Fruit fly (Drosophila melanogaster) whole organism, embryonic: ENCODE data around the gene ND-B16.6.

Experiments
- Atf6 ChIP-seq: fragments of 200-800 bp; sonication (Bioruptor generic); IDR thresholded peaks from 2 replicates; pipeline ENCODE4 v1.3.6; 2022; ENCODE audit warnings: missing biosample characterization, missing genetic modification characterization
- Awh ChIP-seq: fragments of 200-800 bp; sonication (Bioruptor generic); IDR thresholded peaks from 2 replicates; pipeline ENCODE4, ENCODE4 v1.3.6; 2022; ENCODE audit warnings: missing biosample characterization, missing genetic modification characterization
- CG10147 ChIP-seq: fragments of 200-800 bp; sonication (Bioruptor generic); optimal IDR thresholded peaks from 2 replicates; lab custom pipeline; 2019; ENCODE audit warnings: missing biosample characterization, mild to moderate bottlenecking, missing genetic modification characterization, moderate library complexity
- CG10543 ChIP-seq: fragments of 200-800 bp; sonication (Bioruptor generic); optimal IDR thresholded peaks from 3 replicates; lab custom pipeline; 2017; ENCODE audit warnings: missing biosample characterization, mild to moderate bottlenecking, missing genetic modification characterization, moderate library complexity
- CG11247 ChIP-seq: fragments of 200-800 bp; sonication (Bioruptor generic); IDR thresholded peaks from 2 replicates; pipeline ENCODE4 v1.3.6; 2022; ENCODE audit warnings: missing biosample characterization, missing genetic modification characterization
- CG11696 ChIP-seq: fragments of 200-800 bp; sonication (Bioruptor generic); IDR thresholded peaks from 2 replicates; pipeline ENCODE4 v1.3.6; 2022; ENCODE audit warnings: missing biosample characterization, missing genetic modification characterization
- CG12104 ChIP-seq: fragments of 200-800 bp; sonication (Bioruptor generic); optimal IDR thresholded peaks from 3 replicates; lab custom pipeline; 2016; ENCODE audit warnings: missing biosample characterization, missing genetic modification characterization
- CG12659 ChIP-seq: fragments of 200-800 bp; sonication (Bioruptor generic); optimal IDR thresholded peaks from 3 replicates; lab custom pipeline; 2017; ENCODE audit warnings: mild to moderate bottlenecking, missing biosample characterization, missing genetic modification reagents, missing genetic modification characterization
- CG15011 ChIP-seq: fragments of 200-800 bp; sonication (Bioruptor generic); optimal IDR thresholded peaks from 3 replicates; lab custom pipeline; 2018; ENCODE audit warnings: missing biosample characterization, mild to moderate bottlenecking, missing genetic modification characterization
- CG15073 ChIP-seq: fragments of 200-800 bp; sonication (Bioruptor generic); optimal IDR thresholded peaks from 2 replicates; lab custom pipeline; 2016; ENCODE audit warnings: missing biosample characterization, missing genetic modification characterization
- CG15269 ChIP-seq: fragments of 200-800 bp; sonication (Bioruptor generic); optimal IDR thresholded peaks from 2 replicates; lab custom pipeline; 2018; ENCODE audit warnings: missing biosample characterization, mild to moderate bottlenecking, missing genetic modification characterization, moderate library complexity
- CG1647 ChIP-seq: fragments of 200-800 bp; sonication (Bioruptor generic); optimal IDR thresholded peaks from 3 replicates; lab custom pipeline; 2016; ENCODE audit warnings: missing biosample characterization, missing genetic modification characterization
- CG1792 ChIP-seq: fragments of 200-800 bp; sonication (Bioruptor generic); optimal IDR thresholded peaks from 2 replicates; lab custom pipeline; 2016; ENCODE audit warnings: missing biosample characterization, missing genetic modification characterization
- CG30431 ChIP-seq: fragments of 200-800 bp; sonication (Bioruptor generic); optimal IDR thresholded peaks from 2 replicates; lab custom pipeline; 2017; ENCODE audit warnings: missing biosample characterization, missing genetic modification characterization
- CG3163 ChIP-seq: fragments of 200-800 bp; sonication (Bioruptor generic); optimal IDR thresholded peaks from 3 replicates; lab custom pipeline; 2016; ENCODE audit warnings: missing biosample characterization, missing genetic modification characterization
- CG32772 ChIP-seq: fragments of 200-800 bp; sonication (Bioruptor generic); IDR thresholded peaks from 2 replicates; pipeline ENCODE4 v1.3.6; 2022; ENCODE audit warnings: missing biosample characterization, missing genetic modification characterization
- CG3407 ChIP-seq: fragments of 200-800 bp; sonication (Bioruptor generic); optimal IDR thresholded peaks from 2 replicates; lab custom pipeline; 2018; ENCODE audit warnings: missing biosample characterization, mild to moderate bottlenecking, missing genetic modification characterization
- CG3726 ChIP-seq: fragments of 200-800 bp; sonication (Bioruptor generic); IDR thresholded peaks from 3 replicates; pipeline ENCODE4, ENCODE4 v1.3.6; 2022; ENCODE audit warnings: missing biosample characterization, missing genetic modification characterization
- CG4328 ChIP-seq: fragments of 200-800 bp; sonication (Bioruptor generic); optimal IDR thresholded peaks from 3 replicates; lab custom pipeline; 2017; ENCODE audit warnings: missing biosample characterization, missing genetic modification reagents, missing genetic modification characterization
- CG6254 ChIP-seq: fragments of 200-800 bp; sonication (Bioruptor generic); optimal IDR thresholded peaks from 3 replicates; lab custom pipeline; 2017; ENCODE audit warnings: mild to moderate bottlenecking, missing biosample characterization, missing genetic modification reagents, missing genetic modification characterization
- CG6683 ChIP-seq: fragments of 200-800 bp; sonication (Bioruptor generic); optimal IDR thresholded peaks from 2 replicates; lab custom pipeline; 2017; ENCODE audit warnings: missing biosample characterization, mild to moderate bottlenecking, missing genetic modification characterization, missing genetic modification reagents
- CG7963 ChIP-seq: fragments of 200-800 bp; sonication (Bioruptor generic); IDR thresholded peaks from 3 replicates; pipeline ENCODE4 v1.3.6; 2022; ENCODE audit warnings: missing biosample characterization, missing genetic modification characterization; ENCODE audit not compliant: partially characterized antibody
- CG9817 ChIP-seq: fragments of 200-800 bp; sonication (Bioruptor generic); optimal IDR thresholded peaks from 2 replicates; lab custom pipeline; 2018; ENCODE audit warnings: missing biosample characterization, mild to moderate bottlenecking, missing genetic modification characterization, moderate library complexity
- Doc2 ChIP-seq: fragments of 200-800 bp; sonication (Bioruptor generic); IDR thresholded peaks from 2 replicates; pipeline ENCODE4 v1.3.6; 2022; ENCODE audit warnings: missing biosample characterization, missing genetic modification characterization
- Drgx ChIP-seq: fragments of 200-800 bp; sonication (Bioruptor generic); IDR thresholded peaks from 2 replicates; pipeline ENCODE4 v1.3.6; 2022; ENCODE audit warnings: missing biosample characterization, missing genetic modification characterization
- E2f2 ChIP-seq: fragments of 200-800 bp; sonication (Bioruptor generic); IDR thresholded peaks from 2 replicates; pipeline ENCODE4 v1.3.6; 2022; ENCODE audit warnings: missing biosample characterization, missing genetic modification characterization
- Fer3 ChIP-seq: fragments of 200-800 bp; sonication (Bioruptor generic); optimal IDR thresholded peaks from 2 replicates; lab custom pipeline; 2018; ENCODE audit warnings: missing biosample characterization, mild to moderate bottlenecking, missing genetic modification characterization, moderate library complexity
- Gsc ChIP-seq: fragments of 200-800 bp; sonication (Bioruptor generic); IDR thresholded peaks from 2 replicates; pipeline ENCODE4 v1.3.6; 2022; ENCODE audit warnings: missing biosample characterization, missing genetic modification characterization
- Hr78 ChIP-seq, 2 experiments: fragments of 200-800 bp in 1 of 2; fragments of >200 bp in 1 of 2; sonication (Bioruptor generic) in 1 of 2; optimal IDR thresholded peaks; 2 replicates each; lab custom pipeline; 2017 to 2019; ENCODE audit warnings: missing biosample characterization in 2 of 2, missing genetic modification characterization in 2 of 2, mild to moderate bottlenecking in 1 of 2, moderate library complexity in 1 of 2
- Nf-YA ChIP-seq: fragments of 200-800 bp; sonication (Bioruptor generic); IDR thresholded peaks from 2 replicates; pipeline ENCODE4 v1.3.6; 2022; ENCODE audit warnings: missing biosample characterization, missing genetic modification characterization
- Nf-YC ChIP-seq: fragments of 200-800 bp; optimal IDR thresholded peaks from 3 replicates; lab custom pipeline; 2019; ENCODE audit warnings: missing biosample characterization, mild to moderate bottlenecking, missing genetic modification characterization, moderate library complexity
- Ptx1 ChIP-seq: fragments of 200-800 bp; sonication (Bioruptor generic); IDR thresholded peaks from 2 replicates; pipeline ENCODE4 v1.3.6; 2022; ENCODE audit warnings: missing biosample characterization, missing genetic modification characterization
- al ChIP-seq: fragments of 200-800 bp; sonication (Bioruptor generic); IDR thresholded peaks from 2 replicates; pipeline ENCODE4 v1.3.6; 2022; ENCODE audit warnings: missing biosample characterization, missing genetic modification characterization
- cato ChIP-seq: fragments of 200-800 bp; sonication (Bioruptor generic); optimal IDR thresholded peaks from 2 replicates; lab custom pipeline; 2016; ENCODE audit warnings: missing biosample characterization, missing genetic modification characterization, borderline replicate concordance
- cg ChIP-seq: fragments of 200-800 bp; sonication (Bioruptor generic); optimal IDR thresholded peaks from 3 replicates; lab custom pipeline; 2019; ENCODE audit warnings: missing biosample characterization, mild to moderate bottlenecking, missing genetic modification characterization, moderate library complexity
- disco-r ChIP-seq: fragments of 200-800 bp; sonication (Bioruptor generic); optimal IDR thresholded peaks from 2 replicates; lab custom pipeline; 2016; ENCODE audit warnings: missing biosample characterization, missing genetic modification characterization
- dmrt11E ChIP-seq: fragments of 200-800 bp; sonication (Bioruptor generic); optimal IDR thresholded peaks from 3 replicates; lab custom pipeline; 2018; ENCODE audit warnings: missing biosample characterization, mild to moderate bottlenecking, missing genetic modification characterization, moderate library complexity
- fd102C ChIP-seq: fragments of 200-800 bp; sonication (Bioruptor generic); optimal IDR thresholded peaks from 2 replicates; lab custom pipeline; 2018; ENCODE audit warnings: missing biosample characterization, mild to moderate bottlenecking, missing genetic modification characterization, moderate library complexity
- gce ChIP-seq: fragments of 200-800 bp; sonication (Bioruptor generic); IDR thresholded peaks from 3 replicates; pipeline ENCODE4 v1.3.6; 2022; ENCODE audit warnings: missing biosample characterization, missing genetic modification characterization
- grau ChIP-seq: fragments of 200-800 bp; optimal IDR thresholded peaks from 3 replicates; lab custom pipeline; 2019; ENCODE audit warnings: missing biosample characterization, mild to moderate bottlenecking, missing genetic modification characterization, moderate library complexity
- hb ChIP-seq: fragments of 200-800 bp; sonication (Bioruptor generic); IDR thresholded peaks from 3 replicates; pipeline ENCODE4 v1.3.6; 2022; ENCODE audit warnings: missing biosample characterization, missing genetic modification characterization; ENCODE audit not compliant: partially characterized antibody
- jing ChIP-seq: fragments of 200-800 bp; sonication (Bioruptor generic); optimal IDR thresholded peaks from 2 replicates; lab custom pipeline; 2018; ENCODE audit warnings: missing biosample characterization, mild to moderate bottlenecking, missing genetic modification characterization
- lilli ChIP-seq: fragments of 200-800 bp; sonication (Bioruptor generic); optimal IDR thresholded peaks from 3 replicates; lab custom pipeline; 2016; ENCODE audit warnings: missing biosample characterization, missing genetic modification characterization
- phol ChIP-seq: fragments of 200-800 bp; sonication (Bioruptor generic); optimal IDR thresholded peaks from 3 replicates; lab custom pipeline; 2018; ENCODE audit warnings: missing biosample characterization, mild to moderate bottlenecking, missing genetic modification characterization, moderate library complexity
- pros ChIP-seq: fragments of 200-800 bp; sonication (Bioruptor generic); optimal IDR thresholded peaks from 3 replicates; lab custom pipeline; 2019; ENCODE audit warnings: missing biosample characterization, mild to moderate bottlenecking, missing genetic modification characterization, moderate library complexity
- seq ChIP-seq: fragments of 200-800 bp; sonication (Bioruptor generic); IDR thresholded peaks from 2 replicates; pipeline ENCODE4 v1.3.6; 2022; ENCODE audit warnings: missing biosample characterization, missing genetic modification characterization
- shn ChIP-seq: fragments of 200-800 bp; sonication (Bioruptor generic); optimal IDR thresholded peaks from 3 replicates; lab custom pipeline; 2016; ENCODE audit warnings: missing biosample characterization, missing genetic modification characterization
- trem ChIP-seq: fragments of 200-800 bp; optimal IDR thresholded peaks from 3 replicates; lab custom pipeline; 2019; ENCODE audit warnings: missing biosample characterization, mild to moderate bottlenecking, missing genetic modification characterization, moderate library complexity
- vfl ChIP-seq: fragments of 200-800 bp; sonication (Bioruptor generic); optimal IDR thresholded peaks from 2 replicates; lab custom pipeline; 2016; ENCODE audit warnings: missing biosample characterization, missing genetic modification characterization
- wor ChIP-seq: fragments of 200-800 bp; sonication (Bioruptor generic); IDR thresholded peaks from 2 replicates; pipeline ENCODE4 v1.3.6; 2022; ENCODE audit warnings: missing biosample characterization, missing genetic modification characterization
- z ChIP-seq: fragments of 200-800 bp; sonication (Bioruptor generic); IDR thresholded peaks from 3 replicates; pipeline ENCODE4 v1.3.6; 2022; ENCODE audit warnings: missing biosample characterization, missing genetic modification characterization

ND-B16.6 gene

DNA sequence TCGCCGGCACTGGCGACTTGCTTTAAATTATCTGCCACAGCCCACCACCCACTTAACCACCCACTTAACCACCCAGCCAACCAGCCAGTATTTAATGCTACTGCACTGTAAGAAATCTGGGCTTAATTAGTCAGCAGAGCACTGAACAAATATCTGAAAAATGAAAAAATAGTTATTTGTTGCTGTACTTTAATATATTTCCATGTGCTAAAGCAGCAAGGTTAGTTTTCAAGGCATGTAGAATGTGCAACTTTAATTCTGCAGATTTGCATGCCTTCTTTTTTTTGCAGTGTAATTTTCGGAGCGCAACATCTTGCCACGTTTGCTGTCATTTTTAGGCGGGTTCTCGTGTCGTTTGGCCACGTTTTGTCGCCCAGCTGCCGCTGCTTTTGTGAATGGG, 25.4 kb upstream of the ND-B16.6 start (continued):
- TF ChIP-seq Fer3 (peak; percentile 42), CG6683 (GFP tag; lab: Kevin White, UChicago) (no peak), Atf6 (GFP tag; lab: Robert Waterston, UW) (peak; percentile 48; the same call in 1 of the 2 replicates), CG15073 (GFP tag; lab: Kevin White, UChicago) (no peak), hb (GFP tag; lab: Robert Waterston, UW) (no peak), CG1647 (GFP tag; lab: Kevin White, UChicago) (no peak), seq (GFP tag; lab: Robert Waterston, UW) (peak; percentile 15; the same call in 1 of the 2 replicates), CG1792 (GFP tag; lab: Kevin White, UChicago) (peak; percentile 27), pros (GFP tag; lab: Kevin White, UChicago) (no peak), shn (GFP tag; lab: Kevin White, UChicago) (no peak), CG4328 (GFP tag; lab: Kevin White, UChicago) (no peak), Hr78 (GFP tag; optimal IDR thresholded peaks at IDR 0.05; lab: Kevin White, UChicago) (no peak), vfl (no peak), disco-r (no peak), lilli (GFP tag; lab: Kevin White, UChicago) (peak; percentile 50), Drgx (GFP tag; lab: Robert Waterston, UW) (no peak), al (GFP tag; lab: Robert Waterston, UW) (no peak), CG32772 (GFP tag; lab: Robert Waterston, UW) (no peak), CG9817 (peak; percentile 52), dmrt11E (tag; lab: Kevin White, UChicago) (no peak), CG6254 (GFP tag; lab: Kevin White, UChicago) (no peak), CG3163 (no peak), Ptx1 (peak; percentile 57), jing (GFP tag; lab: Kevin White, UChicago) (no peak), Gsc (GFP tag; lab: Robert Waterston, UW) (no peak), CG15269 (peak; percentile 60), CG3407 (no peak), gce (GFP tag; lab: Robert Waterston, UW) (no peak), Nf-YA (GFP tag; lab: Robert Waterston, UW) (no peak), fd102C (GFP tag; lab: Kevin White, UChicago) (no peak), CG11696 (no peak), trem (tag; lab: Kevin White, UChicago) (peak; percentile 1), Doc2 (GFP tag; lab: Robert Waterston, UW) (no peak), CG11247 (GFP tag; lab: Robert Waterston, UW) (0 out of 2 replicates have a peak, but pooled peaks have one; percentile 35), E2f2 (GFP tag; lab: Robert Waterston, UW) (no peak), CG7963 (GFP tag; lab: Robert Waterston, UW) (no peak), CG3726 (no peak), CG30431 (GFP tag; lab: Kevin White, UChicago) (no peak), CG10147 (GFP tag; lab: Kevin White, UChicago) (peak; percentile 60), CG12104 (GFP tag; lab: Kevin White, UChicago) (no peak), CG10543 (GFP tag; lab: Kevin White, UChicago) (no peak), grau (tag; lab: Kevin White, UChicago) (peak; percentile 62), cato (GFP tag; lab: Kevin White, UChicago) (no peak), phol (peak; percentile 40), wor (GFP tag; lab: Robert Waterston, UW) (no peak), CG12659 (GFP tag; lab: Kevin White, UChicago) (peak; percentile 32), cg (GFP tag; lab: Kevin White, UChicago) (no peak), z (GFP tag; lab: Robert Waterston, UW) (no peak), Nf-YC (tag; lab: Kevin White, UChicago) (no peak), Awh (GFP tag; lab: Robert Waterston, UW) (no peak), CG15011 (GFP tag; lab: Kevin White, UChicago) (peak; percentile 37)
